Worm (Caenorhabditis elegans) whole organism, mixed stage, embryonic: ENCODE data around the gene twk-7.

ENCODE experiments used
- M03D4.4 ChIP-seq: sonication (generic microtip); optimal IDR thresholded peaks from 2 replicates; lab custom pipeline; 2017; ENCODE audit warnings: mild to moderate bottlenecking, missing genetic modification characterization, missing compliant biosample characterization
- blmp-1 ChIP-seq: fragments of 150-350 bp; optimal IDR thresholded peaks from 2 replicates; lab custom pipeline; 2014; ENCODE audit warnings: missing biosample characterization, missing genetic modification characterization
- ceh-39 ChIP-seq: fragments of 150-350 bp; optimal IDR thresholded peaks from 2 replicates; lab custom pipeline; 2014; ENCODE audit warnings: missing biosample characterization, missing genetic modification characterization
- elt-1 ChIP-seq: sonication (generic microtip); optimal IDR thresholded peaks from 2 replicates; lab custom pipeline; 2017; ENCODE audit warnings: missing genetic modification characterization, mild to moderate bottlenecking, missing compliant biosample characterization, antibody characterized with exemption, moderate library complexity, borderline replicate concordance; ENCODE audit not compliant: insufficient read depth
- lsy-2 ChIP-seq: fragments of 150-350 bp; optimal IDR thresholded peaks from 2 replicates; lab custom pipeline; 2014; ENCODE audit warnings: missing biosample characterization, missing genetic modification characterization
- mep-1 ChIP-seq: fragments of 150-350 bp; optimal IDR thresholded peaks from 2 replicates; lab custom pipeline; 2017; ENCODE audit warnings: missing biosample characterization, missing genetic modification reagents, missing genetic modification characterization, inconsistent platforms
- nhr-237 ChIP-seq: fragments of 150-350 bp; optimal IDR thresholded peaks from 2 replicates; lab custom pipeline; 2014; ENCODE audit warnings: missing biosample characterization, missing genetic modification characterization
- nhr-28 ChIP-seq: fragments of 150-350 bp; optimal IDR thresholded peaks from 2 replicates; lab custom pipeline; 2014; ENCODE audit warnings: missing biosample characterization, missing genetic modification characterization
- pha-4 ChIP-seq: fragments of 150-350 bp; optimal IDR thresholded peaks from 2 replicates; lab custom pipeline; 2018; ENCODE audit warnings: missing biosample characterization, missing genetic modification reagents, missing genetic modification characterization
- snpc-4 ChIP-seq: fragments of 150-350 bp; optimal IDR thresholded peaks from 2 replicates; lab custom pipeline; 2014; ENCODE audit warnings: missing biosample characterization, missing genetic modification characterization
- tbx-8 ChIP-seq: fragments of 200-800 bp; sonication (Bioruptor generic); optimal IDR thresholded peaks from 2 replicates; lab custom pipeline; 2018; ENCODE audit warnings: mild to moderate bottlenecking, missing genetic modification characterization, moderate library complexity, missing compliant biosample characterization
- unc-39 ChIP-seq: fragments of 150-350 bp; optimal IDR thresholded peaks from 2 replicates; lab custom pipeline; 2014; ENCODE audit warnings: missing biosample characterization, missing genetic modification characterization
- unc-62 ChIP-seq: fragments of 150-350 bp; optimal IDR thresholded peaks from 2 replicates; lab custom pipeline; 2014; ENCODE audit warnings: missing biosample characterization, missing genetic modification reagents, missing genetic modification characterization

DNA sequence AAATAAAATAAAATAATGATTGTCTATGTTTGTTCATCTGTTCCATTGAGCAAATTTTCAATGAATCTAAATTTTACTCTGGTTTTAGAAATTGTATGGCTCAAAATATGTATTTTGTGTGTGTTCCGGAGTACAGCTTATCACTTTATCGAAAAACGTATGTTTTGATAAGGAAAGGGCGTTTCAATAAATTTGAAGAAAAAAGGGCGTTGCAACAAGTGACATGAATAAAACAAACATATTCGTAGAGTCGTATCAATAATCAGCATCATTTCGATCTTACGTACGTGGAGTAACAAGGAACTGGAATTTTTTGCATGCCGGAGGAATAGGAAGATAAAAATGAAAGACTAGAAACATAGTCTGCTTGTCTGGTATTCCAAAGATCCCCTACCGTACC is 49.5 kb downstream of the twk-7 start:
- TF ChIP-seq elt-1 (tag; lab: Kevin White, UChicago) (no peak), nhr-237 (tag; lab: Kevin White, UChicago) (no peak), lsy-2 (tag; lab: Kevin White, UChicago) (no peak), unc-62 (GFP tag; lab: Kevin White, UChicago) (no peak), M03D4.4 (tag; lab: Kevin White, UChicago) (no peak), unc-39 (tag; lab: Kevin White, UChicago) (no peak), nhr-28 (no peak), ceh-39 (tag; lab: Kevin White, UChicago) (no peak), tbx-8 (GFP tag; lab: Kevin White, UChicago) (no peak), blmp-1 (tag; lab: Kevin White, UChicago) (no peak), pha-4 (tag; lab: Kevin White, UChicago) (no peak), snpc-4 (tag; lab: Kevin White, UChicago) (no peak), mep-1 (tag; lab: Kevin White, UChicago) (no peak)
